Worm (Caenorhabditis elegans): ENCODE data around the gene C44E12.1.

The C44E12.1 gene

ce11 chrX:7596627-7597026 lies at the start of gene C44E12.1:
C44E12.1 (plus strand) TSS chrX:7596927.
- no peak for TF ChIP-seq med-1 (GFP tag; optimal IDR thresholded peaks at IDR 0.05; ENCODE audit: insufficient read depth)
- no peak for TF ChIP-seq flt-1 (GFP tag; IDR thresholded peaks at IDR 0.05)
- TF ChIP-seq klf-2 (GFP tag; conservative IDR thresholded peaks at IDR 0.05), result no peak
- no peak for TF ChIP-seq cog-1 (tag; optimal IDR thresholded peaks at IDR 0.05)
- no peak for TF ChIP-seq ztf-29 (GFP tag; IDR thresholded peaks at IDR 0.05)
- no peak for TF ChIP-seq ref-1 (GFP tag; conservative IDR thresholded peaks at IDR 0.05)
- no peak for TF ChIP-seq tab-1 (GFP tag; IDR thresholded peaks at IDR 0.05)
- no peak for TF ChIP-seq T22C8.4 (GFP tag; IDR thresholded peaks at IDR 0.05)
- TF ChIP-seq ztf-23 (GFP tag; IDR thresholded peaks at IDR 0.05), result no peak

DNA sequence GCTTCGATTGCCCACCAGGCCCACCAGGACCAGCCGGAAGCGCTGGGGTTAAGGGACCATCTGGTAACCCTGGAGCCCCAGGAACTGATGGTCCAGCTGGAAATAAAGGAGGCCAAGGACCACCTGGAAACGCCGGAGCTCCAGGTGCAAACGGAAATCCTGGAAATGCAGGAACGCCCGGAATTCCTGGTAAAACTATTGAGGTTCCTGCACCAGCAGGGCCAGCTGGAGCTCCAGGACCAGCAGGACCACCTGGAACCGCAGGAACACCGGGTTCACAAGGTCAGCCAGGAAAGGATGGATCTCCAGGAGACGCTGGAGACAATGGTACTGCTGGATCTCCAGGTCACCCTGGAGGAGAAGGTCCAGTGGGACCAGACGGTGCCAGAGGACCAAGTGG lies 49.0 kb upstream of the C44E12.1 start:
- TF ChIP-seq ztf-29 (GFP tag; IDR thresholded peaks at IDR 0.05) (no peak), flt-1 (GFP tag; IDR thresholded peaks at IDR 0.05) (no peak), med-1 (GFP tag; optimal IDR thresholded peaks at IDR 0.05; ENCODE audit: insufficient read depth) (no peak)

DNA sequence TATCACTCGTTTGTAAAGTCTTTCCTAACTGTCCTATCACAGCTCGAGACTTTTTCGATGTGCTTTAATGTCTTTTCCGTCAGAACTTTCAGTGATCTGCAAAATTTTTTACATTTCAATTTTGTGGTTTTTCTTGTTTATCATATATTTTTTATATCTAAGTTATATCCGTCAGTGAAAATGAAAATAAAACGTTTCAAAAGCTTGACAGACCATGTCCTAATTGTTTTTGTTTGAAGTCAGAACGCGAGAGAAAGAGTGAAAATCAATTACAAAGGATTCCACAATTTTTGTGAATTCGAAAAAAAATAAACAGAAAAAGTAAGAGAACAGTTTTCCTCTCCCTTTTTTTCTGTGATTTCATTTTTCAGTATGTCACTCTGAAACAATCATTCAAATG lies 48.6 kb upstream of the C44E12.1 start, which contains the start of gene F46C8.1:
Gene F46C8.1 (plus strand): TSS at position 301 of the 400 bp plus-strand sequence.
- no peak for TF ChIP-seq ref-1 (GFP tag; conservative IDR thresholded peaks at IDR 0.05)
- TF ChIP-seq klf-2 (GFP tag; conservative IDR thresholded peaks at IDR 0.05), result no peak
- TF ChIP-seq flt-1 (GFP tag; IDR thresholded peaks at IDR 0.05), result no peak
- TF ChIP-seq tab-1 (GFP tag; IDR thresholded peaks at IDR 0.05), result no peak
- TF ChIP-seq med-1 (GFP tag; optimal IDR thresholded peaks at IDR 0.05; ENCODE audit: insufficient read depth), result no peak
- no peak for TF ChIP-seq T22C8.4 (GFP tag; IDR thresholded peaks at IDR 0.05)
- no peak for TF ChIP-seq ztf-29 (GFP tag; IDR thresholded peaks at IDR 0.05)
- TF ChIP-seq ztf-23 (GFP tag; IDR thresholded peaks at IDR 0.05), result no peak
- no peak for TF ChIP-seq cog-1 (tag; optimal IDR thresholded peaks at IDR 0.05)

DNA sequence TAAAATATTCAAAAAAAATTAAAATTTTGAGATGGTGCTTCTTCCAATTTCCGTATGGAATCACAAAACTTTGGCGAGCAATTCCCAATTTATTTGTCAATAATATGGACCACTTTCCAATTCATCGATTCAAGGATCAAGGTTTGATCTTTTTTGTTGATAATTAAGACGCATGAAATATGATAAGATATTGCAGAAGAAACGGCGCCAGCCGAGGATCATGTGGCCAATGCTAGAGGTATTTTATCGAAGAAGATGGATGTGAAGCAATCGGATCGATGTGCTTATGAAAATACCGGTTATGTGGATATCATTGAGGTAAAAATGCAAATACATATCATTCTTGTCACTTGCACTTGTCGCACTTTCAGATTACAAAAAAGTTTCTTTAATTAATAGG lies 46.3 kb upstream of the C44E12.1 start:
- TF ChIP-seq tab-1 (GFP tag; IDR thresholded peaks at IDR 0.05), result no peak
- TF ChIP-seq klf-2 (GFP tag; conservative IDR thresholded peaks at IDR 0.05), result no peak
- TF ChIP-seq ref-1 (GFP tag; conservative IDR thresholded peaks at IDR 0.05), result no peak
- no peak for TF ChIP-seq flt-1 (GFP tag; IDR thresholded peaks at IDR 0.05)
- TF ChIP-seq med-1 (GFP tag; optimal IDR thresholded peaks at IDR 0.05; ENCODE audit: insufficient read depth), result no peak
- no peak for TF ChIP-seq ztf-29 (GFP tag; IDR thresholded peaks at IDR 0.05)
- TF ChIP-seq cog-1 (tag; optimal IDR thresholded peaks at IDR 0.05), result no peak
- no peak for TF ChIP-seq ztf-23 (GFP tag; IDR thresholded peaks at IDR 0.05)
- no peak for TF ChIP-seq T22C8.4 (GFP tag; IDR thresholded peaks at IDR 0.05)

ce11 chrX:7553331-7553730 lies 43.4 kb upstream of the C44E12.1 start:
- TF ChIP-seq cog-1 (tag; optimal IDR thresholded peaks at IDR 0.05), result no peak
- no peak for TF ChIP-seq T22C8.4 (GFP tag; IDR thresholded peaks at IDR 0.05)
- TF ChIP-seq ref-1 (GFP tag; conservative IDR thresholded peaks at IDR 0.05), result no peak
- no peak for TF ChIP-seq flt-1 (GFP tag; IDR thresholded peaks at IDR 0.05)
- TF ChIP-seq ztf-23 (GFP tag; IDR thresholded peaks at IDR 0.05), result no peak
- TF ChIP-seq ztf-29 (GFP tag; IDR thresholded peaks at IDR 0.05), result no peak
- no peak for TF ChIP-seq tab-1 (GFP tag; IDR thresholded peaks at IDR 0.05)
- no peak for TF ChIP-seq med-1 (GFP tag; optimal IDR thresholded peaks at IDR 0.05; ENCODE audit: insufficient read depth)
- TF ChIP-seq klf-2 (GFP tag; conservative IDR thresholded peaks at IDR 0.05), result no peak

DNA sequence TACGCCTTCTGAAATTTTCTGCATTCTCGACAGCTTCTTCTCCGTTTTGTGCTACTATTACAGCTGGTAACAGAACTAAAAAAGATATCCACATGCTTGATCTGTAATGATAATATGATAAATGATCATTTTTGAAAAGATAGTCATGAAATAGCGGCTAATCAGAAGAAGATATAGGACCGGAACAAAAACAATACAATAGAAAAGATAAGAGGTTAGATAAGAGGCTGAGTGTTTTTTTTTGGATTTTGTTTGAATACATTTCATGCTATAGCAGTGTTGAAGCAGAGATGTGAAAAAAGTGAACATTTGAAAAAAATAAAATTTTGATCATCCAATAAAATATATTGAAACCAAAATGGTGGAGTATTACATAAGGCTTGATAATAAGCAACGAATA lies 42.4 kb upstream of the C44E12.1 start, which contains the start of gene F46C8.8:
Gene F46C8.8 (minus strand): TSS at position 101 of the 400 bp plus-strand sequence.
- TF ChIP-seq tab-1 (GFP tag; IDR thresholded peaks at IDR 0.05) (no peak), ref-1 (GFP tag; conservative IDR thresholded peaks at IDR 0.05) (no peak), med-1 (GFP tag; optimal IDR thresholded peaks at IDR 0.05; ENCODE audit: insufficient read depth) (no peak), T22C8.4 (GFP tag; IDR thresholded peaks at IDR 0.05) (no peak), ztf-29 (GFP tag; IDR thresholded peaks at IDR 0.05) (no peak), cog-1 (tag; optimal IDR thresholded peaks at IDR 0.05) (no peak), ztf-23 (GFP tag; IDR thresholded peaks at IDR 0.05) (no peak), flt-1 (GFP tag; IDR thresholded peaks at IDR 0.05) (no peak), klf-2 (GFP tag; conservative IDR thresholded peaks at IDR 0.05) (no peak)

- TF ChIP-seq T22C8.4 (GFP tag; IDR thresholded peaks at IDR 0.05) (no peak), ref-1 (GFP tag; conservative IDR thresholded peaks at IDR 0.05) (no peak), med-1 (GFP tag; optimal IDR thresholded peaks at IDR 0.05; ENCODE audit: insufficient read depth) (no peak), ztf-29 (GFP tag; IDR thresholded peaks at IDR 0.05) (no peak), cog-1 (tag; optimal IDR thresholded peaks at IDR 0.05) (no peak)
Measured at ce11 chrX:7558928-7559455, 37.7 kb upstream of the C44E12.1 start, which contains the start of the genes PDB1.1 and F08C6.5. PDB1.1 (minus strand) TSS chrX:7559085. F08C6.5 (plus strand) TSS chrX:7559405.

DNA sequence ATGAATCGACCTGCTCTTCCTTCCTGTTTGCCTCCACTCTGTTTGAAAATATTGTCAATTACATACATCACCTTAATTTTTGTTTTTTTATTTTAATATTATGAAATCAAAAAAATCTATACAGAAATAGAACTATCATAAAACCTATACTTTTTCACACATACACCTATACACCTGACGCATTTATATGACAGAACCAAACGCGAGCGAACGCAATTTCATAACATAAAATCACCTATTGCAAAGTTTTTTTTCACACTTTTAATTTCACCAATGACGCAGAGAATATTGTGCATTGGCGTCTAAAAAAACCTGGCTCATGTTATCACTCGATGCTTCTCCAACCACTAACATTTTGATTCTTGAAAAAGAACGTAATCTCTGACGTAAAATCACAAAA lies 34.8 kb upstream of the C44E12.1 start:
- no peak for TF ChIP-seq ztf-23 (GFP tag; IDR thresholded peaks at IDR 0.05)
- TF ChIP-seq ref-1 (GFP tag; conservative IDR thresholded peaks at IDR 0.05), result no peak
- no peak for TF ChIP-seq ztf-29 (GFP tag; IDR thresholded peaks at IDR 0.05)
- TF ChIP-seq flt-1 (GFP tag; IDR thresholded peaks at IDR 0.05), result no peak
- TF ChIP-seq cog-1 (tag; optimal IDR thresholded peaks at IDR 0.05), result no peak
- no peak for TF ChIP-seq T22C8.4 (GFP tag; IDR thresholded peaks at IDR 0.05)
- no peak for TF ChIP-seq tab-1 (GFP tag; IDR thresholded peaks at IDR 0.05)
- no peak for TF ChIP-seq med-1 (GFP tag; optimal IDR thresholded peaks at IDR 0.05; ENCODE audit: insufficient read depth)
- TF ChIP-seq klf-2 (GFP tag; conservative IDR thresholded peaks at IDR 0.05), result no peak

- TF ChIP-seq klf-2 (GFP tag; conservative IDR thresholded peaks at IDR 0.05) (no peak), ztf-29 (GFP tag; IDR thresholded peaks at IDR 0.05) (no peak), tab-1 (GFP tag; IDR thresholded peaks at IDR 0.05) (no peak), cog-1 (tag; optimal IDR thresholded peaks at IDR 0.05) (no peak), ref-1 (GFP tag; conservative IDR thresholded peaks at IDR 0.05) (no peak), T22C8.4 (GFP tag; IDR thresholded peaks at IDR 0.05) (no peak), ztf-23 (GFP tag; IDR thresholded peaks at IDR 0.05) (no peak), med-1 (GFP tag; optimal IDR thresholded peaks at IDR 0.05; ENCODE audit: insufficient read depth) (no peak), flt-1 (GFP tag; IDR thresholded peaks at IDR 0.05) (no peak)
Measured at ce11 chrX:7562625-7563024, 34.1 kb upstream of the C44E12.1 start, which contains the start of gene sto-1. sto-1 (plus strand) TSS chrX:7562824.

- TF ChIP-seq cog-1 (tag; optimal IDR thresholded peaks at IDR 0.05) (no peak), T22C8.4 (GFP tag; IDR thresholded peaks at IDR 0.05) (no peak), klf-2 (GFP tag; conservative IDR thresholded peaks at IDR 0.05) (no peak), tab-1 (GFP tag; IDR thresholded peaks at IDR 0.05) (no peak), med-1 (GFP tag; optimal IDR thresholded peaks at IDR 0.05; ENCODE audit: insufficient read depth) (no peak), flt-1 (GFP tag; IDR thresholded peaks at IDR 0.05) (no peak), ztf-23 (GFP tag; IDR thresholded peaks at IDR 0.05) (no peak), ztf-29 (GFP tag; IDR thresholded peaks at IDR 0.05) (no peak), ref-1 (GFP tag; conservative IDR thresholded peaks at IDR 0.05) (no peak)
Measured at ce11 chrX:7563425-7563824, 33.3 kb upstream of the C44E12.1 start.

Measured in whole organism, midembryonic.